Worm (Caenorhabditis elegans): ENCODE results near the gene D1086.9.

DNA sequence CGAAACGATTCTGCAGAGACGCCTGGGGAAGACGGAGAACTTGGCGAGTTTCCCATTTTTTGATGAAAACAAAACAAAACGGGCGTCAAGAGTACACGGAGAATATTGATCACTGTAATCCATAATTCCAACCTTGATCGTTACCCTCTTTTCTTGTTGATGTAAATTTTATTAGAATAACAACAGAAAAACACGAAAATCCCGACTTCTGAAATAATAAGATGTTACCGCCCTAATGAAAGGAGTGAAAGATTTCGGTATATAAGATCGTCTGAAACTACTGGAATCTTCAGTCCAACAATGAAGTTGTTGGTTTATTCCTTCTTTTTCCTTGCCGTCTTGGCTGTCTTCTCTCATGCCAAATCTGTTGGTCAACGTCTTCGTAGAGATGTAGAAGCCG is at the start of gene D1086.9:
- TF ChIP-seq ztf-29 (GFP tag; IDR thresholded peaks at IDR 0.05) = no peak
- no peak for TF ChIP-seq tab-1 (GFP tag; IDR thresholded peaks at IDR 0.05)
- TF ChIP-seq flt-1 (GFP tag; IDR thresholded peaks at IDR 0.05) = no peak
- TF ChIP-seq ref-1 (GFP tag; conservative IDR thresholded peaks at IDR 0.05) = no peak

Data from whole organism, midembryonic.